Fruit fly (Drosophila melanogaster) whole organism, embryonic: ENCODE data around the gene CG46310.

Source experiments
- CG10209 ChIP-seq: fragments of 200-800 bp; sonication (Bioruptor generic); optimal IDR thresholded peaks from 3 replicates; lab custom pipeline; 2017; ENCODE audit warnings: missing biosample characterization, mild to moderate bottlenecking, missing genetic modification characterization, missing genetic modification reagents
- CG1024 ChIP-seq: fragments of 200-800 bp; sonication (Bioruptor generic); IDR thresholded peaks from 2 replicates; pipeline ENCODE4 v1.3.6; 2022; ENCODE audit warnings: missing biosample characterization, missing genetic modification characterization
- CG10543 ChIP-seq: fragments of 200-800 bp; sonication (Bioruptor generic); optimal IDR thresholded peaks from 3 replicates; lab custom pipeline; 2017; ENCODE audit warnings: missing biosample characterization, mild to moderate bottlenecking, missing genetic modification characterization, moderate library complexity
- CG11093 ChIP-seq: fragments of 200-800 bp; sonication (Bioruptor generic); IDR thresholded peaks from 3 replicates; pipeline ENCODE4 v1.3.6; 2022; ENCODE audit warnings: missing biosample characterization, missing genetic modification characterization
- CG12155 ChIP-seq: fragments of 200-800 bp; sonication (Bioruptor generic); optimal IDR thresholded peaks from 3 replicates; lab custom pipeline; 2016; ENCODE audit warnings: missing biosample characterization, missing genetic modification characterization
- CG13775 ChIP-seq: fragments of 200-800 bp; sonication (Bioruptor generic); optimal IDR thresholded peaks from 3 replicates; lab custom pipeline; 2017; ENCODE audit warnings: missing biosample characterization, mild to moderate bottlenecking, missing genetic modification characterization
- CG17385 ChIP-seq: fragments of 200-800 bp; sonication (Bioruptor generic); optimal IDR thresholded peaks from 3 replicates; lab custom pipeline; 2018; ENCODE audit warnings: missing biosample characterization, mild to moderate bottlenecking, missing genetic modification characterization
- CG18262 ChIP-seq: fragments of 200-800 bp; optimal IDR thresholded peaks from 3 replicates; lab custom pipeline; 2019; ENCODE audit warnings: missing biosample characterization, mild to moderate bottlenecking, missing genetic modification characterization, moderate library complexity
- CG1832 ChIP-seq: fragments of 200-800 bp; sonication (Bioruptor generic); optimal IDR thresholded peaks from 2 replicates; lab custom pipeline; 2017; ENCODE audit warnings: missing biosample characterization, mild to moderate bottlenecking, missing genetic modification characterization, inconsistent platforms
- CG18599 ChIP-seq: fragments of 200-800 bp; sonication (Bioruptor generic); optimal IDR thresholded peaks from 3 replicates; lab custom pipeline; 2017; ENCODE audit warnings: missing biosample characterization, missing genetic modification characterization, mild to moderate bottlenecking, moderate library complexity, missing genetic modification reagents
- CG2116 ChIP-seq: fragments of 200-800 bp; sonication (Bioruptor generic); optimal IDR thresholded peaks from 3 replicates; lab custom pipeline; 2018; ENCODE audit warnings: missing biosample characterization, mild to moderate bottlenecking, missing genetic modification characterization
- CG2889 ChIP-seq: fragments of 200-800 bp; sonication (Bioruptor generic); IDR thresholded peaks from 3 replicates; pipeline ENCODE4 v1.3.6; 2022; ENCODE audit warnings: missing biosample characterization, missing genetic modification characterization
- CG3281 ChIP-seq: fragments of 200-800 bp; sonication (Bioruptor generic); optimal IDR thresholded peaks from 3 replicates; lab custom pipeline; 2017; ENCODE audit warnings: missing biosample characterization, mild to moderate bottlenecking, missing genetic modification characterization
- CG3995 ChIP-seq: fragments of 200-800 bp; sonication (Bioruptor generic); optimal IDR thresholded peaks from 3 replicates; lab custom pipeline; 2016; ENCODE audit warnings: missing biosample characterization, missing genetic modification characterization
- CG4730 ChIP-seq: fragments of 200-800 bp; sonication (Bioruptor generic); IDR thresholded peaks from 2 replicates; pipeline ENCODE4 v1.3.6; 2022; ENCODE audit warnings: missing biosample characterization, missing genetic modification characterization
- CG7271 ChIP-seq: fragments of 200-800 bp; sonication (Bioruptor generic); optimal IDR thresholded peaks from 2 replicates; lab custom pipeline; 2018; ENCODE audit warnings: missing biosample characterization, mild to moderate bottlenecking, missing genetic modification characterization, moderate library complexity
- CG7839 ChIP-seq: fragments of 200-800 bp; sonication (Bioruptor generic); optimal IDR thresholded peaks from 3 replicates; lab custom pipeline; 2018; ENCODE audit warnings: missing biosample characterization, mild to moderate bottlenecking, missing genetic modification characterization, moderate library complexity
- CG8089 ChIP-seq: fragments of 200-800 bp; sonication (Bioruptor generic); optimal IDR thresholded peaks from 3 replicates; lab custom pipeline; 2016; ENCODE audit warnings: missing biosample characterization, missing genetic modification characterization
- CrebB ChIP-seq: fragments of 200-800 bp; sonication (Bioruptor generic); optimal IDR thresholded peaks from 3 replicates; lab custom pipeline; 2018; ENCODE audit warnings: missing biosample characterization, mild to moderate bottlenecking, missing genetic modification characterization
- Gsc ChIP-seq: fragments of 200-800 bp; sonication (Bioruptor generic); IDR thresholded peaks from 2 replicates; pipeline ENCODE4 v1.3.6; 2022; ENCODE audit warnings: missing biosample characterization, missing genetic modification characterization
- Gug ChIP-seq: fragments of 200-800 bp; sonication (Bioruptor generic); IDR thresholded peaks from 4 replicates; pipeline ENCODE4 v1.3.6; 2022; ENCODE audit warnings: missing biosample characterization, missing genetic modification characterization
- H15 ChIP-seq: fragments of 200-800 bp; sonication (Bioruptor generic); IDR thresholded peaks from 3 replicates; pipeline ENCODE4 v1.3.6; 2022; ENCODE audit warnings: missing biosample characterization, missing genetic modification characterization
- H2.0 ChIP-seq: fragments of 200-800 bp; sonication (Bioruptor generic); IDR thresholded peaks from 2 replicates; pipeline ENCODE4 v1.3.6; 2022; ENCODE audit warnings: missing biosample characterization, missing genetic modification characterization
- HmgZ ChIP-seq: fragments of 200-800 bp; sonication (Bioruptor generic); optimal IDR thresholded peaks from 2 replicates; lab custom pipeline; 2018; ENCODE audit warnings: missing biosample characterization, mild to moderate bottlenecking, missing genetic modification characterization
- Hmx ChIP-seq: fragments of 200-800 bp; sonication (Bioruptor generic); optimal IDR thresholded peaks from 2 replicates; lab custom pipeline; 2016; ENCODE audit warnings: missing biosample characterization, missing genetic modification characterization
- Nf-YA ChIP-seq: fragments of 200-800 bp; sonication (Bioruptor generic); IDR thresholded peaks from 2 replicates; pipeline ENCODE4 v1.3.6; 2022; ENCODE audit warnings: missing biosample characterization, missing genetic modification characterization
- Rfx ChIP-seq: fragments of 200-800 bp; sonication (Bioruptor generic); IDR thresholded peaks from 2 replicates; pipeline ENCODE4 v1.3.6; 2022; ENCODE audit warnings: missing biosample characterization, missing genetic modification characterization
- Sox100B ChIP-seq: fragments of 200-800 bp; sonication (Bioruptor generic); optimal IDR thresholded peaks from 3 replicates; lab custom pipeline; 2018; ENCODE audit warnings: missing biosample characterization, mild to moderate bottlenecking, missing genetic modification characterization
- Ssrp ChIP-seq: fragments of 200-800 bp; sonication (Bioruptor generic); optimal IDR thresholded peaks from 2 replicates; lab custom pipeline; 2018; ENCODE audit warnings: missing biosample characterization, mild to moderate bottlenecking, missing genetic modification characterization, moderate library complexity
- Usf ChIP-seq: fragments of 200-800 bp; sonication (Bioruptor generic); optimal IDR thresholded peaks from 2 replicates; lab custom pipeline; 2017; ENCODE audit warnings: missing genotype, missing biosample characterization, missing genetic modification characterization
- al ChIP-seq: fragments of 200-800 bp; sonication (Bioruptor generic); IDR thresholded peaks from 2 replicates; pipeline ENCODE4 v1.3.6; 2022; ENCODE audit warnings: missing biosample characterization, missing genetic modification characterization
- ap ChIP-seq: fragments of 200-800 bp; sonication (Bioruptor generic); IDR thresholded peaks from 2 replicates; pipeline ENCODE4 v1.3.6; 2022; ENCODE audit warnings: missing biosample characterization, missing genetic modification characterization
- ase ChIP-seq: fragments of 200-800 bp; sonication (Bioruptor generic); IDR thresholded peaks from 3 replicates; pipeline ENCODE4 v1.3.6; 2022; ENCODE audit warnings: missing biosample characterization, missing genetic modification characterization
- caup ChIP-seq: fragments of 200-800 bp; sonication (Bioruptor generic); optimal IDR thresholded peaks from 3 replicates; lab custom pipeline; 2017; ENCODE audit warnings: missing biosample characterization, mild to moderate bottlenecking, missing genetic modification characterization, moderate library complexity; ENCODE audit not compliant: severe bottlenecking
- chif ChIP-seq, 2 experiments: fragments of 200-800 bp; sonication (Bioruptor generic); optimal IDR thresholded peaks; 3 replicates each; lab custom pipeline; 2016; ENCODE audit warnings: missing biosample characterization in 2 of 2, missing genetic modification characterization in 2 of 2
- dmrt99B ChIP-seq: fragments of 200-800 bp; sonication (Bioruptor generic); optimal IDR thresholded peaks from 2 replicates; lab custom pipeline; 2018; ENCODE audit warnings: missing biosample characterization, mild to moderate bottlenecking, missing genetic modification characterization, moderate library complexity
- ewg ChIP-seq: fragments of 200-800 bp; sonication (Bioruptor generic); optimal IDR thresholded peaks from 3 replicates; lab custom pipeline; 2017; ENCODE audit warnings: mild to moderate bottlenecking, missing biosample characterization, missing genetic modification reagents, missing genetic modification characterization
- exex ChIP-seq: fragments of 200-800 bp; sonication (Bioruptor generic); optimal IDR thresholded peaks from 4 replicates; lab custom pipeline; 2018; ENCODE audit warnings: missing biosample characterization, mild to moderate bottlenecking, missing genetic modification characterization, moderate library complexity
- gcm ChIP-seq: fragments of 200-800 bp; sonication (Bioruptor generic); optimal IDR thresholded peaks from 2 replicates; lab custom pipeline; 2019; ENCODE audit warnings: missing biosample characterization, mild to moderate bottlenecking, missing genetic modification characterization, moderate library complexity
- gt ChIP-seq: fragments of 200-800 bp; sonication (Bioruptor generic); IDR thresholded peaks from 2 replicates; pipeline ENCODE4 v1.3.6; 2022; ENCODE audit warnings: missing biosample characterization, missing genetic modification characterization
- mld ChIP-seq: fragments of 200-800 bp; sonication (Bioruptor generic); IDR thresholded peaks from 3 replicates; pipeline ENCODE4 v1.3.6; 2022; ENCODE audit warnings: missing biosample characterization, missing genetic modification characterization; ENCODE audit not compliant: partially characterized antibody
- org-1 ChIP-seq: fragments of 200-800 bp; sonication (Bioruptor generic); optimal IDR thresholded peaks from 2 replicates; lab custom pipeline; 2017; ENCODE audit warnings: missing biosample characterization, missing genetic modification characterization
- otp ChIP-seq: fragments of 200-800 bp; sonication (Bioruptor generic); IDR thresholded peaks from 3 replicates; pipeline ENCODE4, ENCODE4 v1.3.6; 2022; ENCODE audit warnings: missing biosample characterization, missing genetic modification characterization
- salm ChIP-seq: fragments of 200-800 bp; sonication (Bioruptor generic); optimal IDR thresholded peaks from 2 replicates; lab custom pipeline; 2018; ENCODE audit warnings: missing biosample characterization, mild to moderate bottlenecking, missing genetic modification characterization
- slp2 ChIP-seq: fragments of 200-800 bp; sonication (Bioruptor generic); optimal IDR thresholded peaks from 2 replicates; lab custom pipeline; 2016; ENCODE audit warnings: missing biosample characterization, missing genetic modification characterization
- tgo ChIP-seq: fragments of 200-800 bp; sonication (Bioruptor generic); IDR thresholded peaks from 3 replicates; pipeline ENCODE4 v1.3.6; 2022; ENCODE audit warnings: missing biosample characterization, missing genetic modification characterization
- trem ChIP-seq: fragments of 200-800 bp; optimal IDR thresholded peaks from 3 replicates; lab custom pipeline; 2019; ENCODE audit warnings: missing biosample characterization, mild to moderate bottlenecking, missing genetic modification characterization, moderate library complexity
- ttk ChIP-seq: fragments of 200-800 bp; sonication (Bioruptor generic); IDR thresholded peaks from 2 replicates; pipeline ENCODE4 v2.1.2; 2022; ENCODE audit warnings: missing biosample characterization, missing genetic modification characterization
- unpg ChIP-seq: fragments of 200-800 bp; sonication (Bioruptor generic); optimal IDR thresholded peaks from 3 replicates; lab custom pipeline; 2018; ENCODE audit warnings: missing biosample characterization, mild to moderate bottlenecking, missing genetic modification characterization, moderate library complexity
- wek ChIP-seq: fragments of 200-800 bp; sonication (Bioruptor generic); optimal IDR thresholded peaks from 3 replicates; lab custom pipeline; 2018; ENCODE audit warnings: missing biosample characterization, mild to moderate bottlenecking, missing genetic modification characterization, moderate library complexity

Gene CG46310

dm6 chr3R:23173393-23173981, at the start of gene CG46310 (continued):
- TF ChIP-seq gcm (peak; percentile 63), H2.0 (peak; percentile 65), Ssrp (peak; percentile 52), CG8089 (GFP tag; lab: Kevin White, UChicago) (no peak), Gug (peak; percentile 58; the same call in 3 of the 4 replicates), CG4730 (peak; percentile 63), CG1024 (peak; percentile 27; the same call in 1 of the 2 replicates), CG10209 (peak; percentile 65), CG10543 (GFP tag; lab: Kevin White, UChicago) (peak; percentile 62), wek (GFP tag; lab: Kevin White, UChicago) (peak; percentile 41), dmrt99B (tag; lab: Kevin White, UChicago) (peak; percentile 86), HmgZ (tag; lab: Kevin White, UChicago) (peak; percentile 39), ase (peak; percentile 80; the same call in 2 of the 3 replicates), CG12155 (GFP tag; lab: Kevin White, UChicago) (peak; percentile 45), chif (GFP tag; optimal IDR thresholded peaks at IDR 0.05; lab: Kevin White, UChicago) (no peak), CG11093 (GFP tag; lab: Robert Waterston, UW) (peak; percentile 74), CG3281 (GFP tag; lab: Kevin White, UChicago) (peak; percentile 79), mld (no peak), org-1 (GFP tag; lab: Kevin White, UChicago) (peak; percentile 74), unpg (GFP tag; lab: Kevin White, UChicago) (peak; percentile 90), CG18262 (tag; lab: Kevin White, UChicago) (peak; percentile 82), CrebB (tag; lab: Kevin White, UChicago) (peak; percentile 55), Rfx (peak; percentile 94), CG7839 (peak; percentile 83), ttk (GFP tag; lab: Robert Waterston, UW) (peak; percentile 81), CG17385 (GFP tag; lab: Kevin White, UChicago) (peak; percentile 46), exex (tag; lab: Kevin White, UChicago) (peak; percentile 68), salm (tag; lab: Kevin White, UChicago) (peak; percentile 52), caup (peak; percentile 70), CG1832 (GFP tag; lab: Kevin White, UChicago) (no peak), CG3995 (GFP tag; lab: Kevin White, UChicago) (no peak), ap (GFP tag; lab: Robert Waterston, UW) (peak; percentile 40; the same call in 1 of the 2 replicates), ewg (GFP tag; lab: Kevin White, UChicago) (peak; percentile 45), Sox100B (peak; percentile 56), tgo (peak; percentile 90), slp2 (no peak), CG2116 (GFP tag; lab: Kevin White, UChicago) (no peak), Gsc (no peak), Usf (GFP tag; lab: Kevin White, UChicago) (peak; percentile 34), CG2889 (GFP tag; lab: Robert Waterston, UW) (peak; percentile 62; the same call in 2 of the 3 replicates), CG13775 (GFP tag; lab: Kevin White, UChicago) (peak; percentile 41), Hmx (GFP tag; lab: Kevin White, UChicago) (no peak), trem (peak; percentile 3), H15 (GFP tag; lab: Robert Waterston, UW) (peak; percentile 80), otp (GFP tag; lab: Robert Waterston, UW) (no peak), gt (GFP tag; lab: Robert Waterston, UW) (0 out of 2 replicates have a peak, but pooled peaks have one; percentile 15), CG7271 (tag; lab: Kevin White, UChicago) (no peak), al (GFP tag; lab: Robert Waterston, UW) (peak; percentile 83), Nf-YA (peak; percentile 57), CG18599 (GFP tag; lab: Kevin White, UChicago) (peak; percentile 86)
